Fruit fly (Drosophila melanogaster) whole organism, larva: ENCODE measurements around the gene Shab.

Source experiments
- noc ChIP-seq: fragments of 200-800 bp; sonication (Bioruptor generic); optimal IDR thresholded peaks from 3 replicates; lab custom pipeline; 2019; ENCODE audit warnings: missing biosample characterization, mild to moderate bottlenecking, missing genetic modification characterization, moderate library complexity

The Shab gene

DNA sequence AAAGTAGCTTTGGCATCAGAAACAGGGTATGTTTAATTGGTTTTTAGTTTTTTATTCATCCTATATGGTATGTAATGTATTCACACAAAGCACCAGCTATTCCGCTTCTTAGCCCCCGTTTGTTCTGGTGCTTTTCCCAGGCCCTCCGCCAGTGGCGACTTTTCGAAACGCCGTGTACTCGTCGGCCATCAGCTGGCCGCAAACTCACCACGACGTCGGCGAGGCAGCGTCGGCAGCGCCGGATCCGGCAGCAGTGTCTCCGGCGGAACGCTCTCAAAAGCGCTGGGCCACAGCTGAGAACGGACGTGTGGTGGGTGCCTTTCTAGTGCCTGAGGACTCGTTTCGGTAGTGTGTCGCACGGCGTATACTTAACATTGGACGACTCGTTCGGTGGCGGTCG is at the start of gene Shab:
Shab (plus strand) TSS at position 268 of the 400 bp plus-strand sequence.
- TF ChIP-seq noc (tag; lab: Kevin White, UChicago): no peak

DNA sequence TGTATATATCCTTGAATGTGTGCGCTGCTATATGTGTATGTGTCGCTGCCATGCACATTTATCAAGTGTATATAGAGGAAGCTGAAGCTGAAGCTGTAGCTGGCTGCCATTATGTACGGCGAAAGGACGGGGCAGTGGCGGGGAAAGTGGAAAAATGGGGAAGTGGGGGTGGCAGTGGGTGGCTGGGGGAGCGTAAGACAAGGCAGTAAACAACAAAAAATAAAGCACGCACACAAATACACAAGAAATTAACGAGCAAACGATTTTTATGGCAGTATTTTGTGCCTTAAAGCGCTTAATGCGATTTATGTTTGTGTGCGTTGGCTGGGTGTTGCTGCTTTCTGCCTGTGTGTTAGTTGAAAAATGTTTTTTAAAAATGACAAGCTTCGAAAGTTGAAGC is 49.2 kb upstream of the Shab start:
- TF ChIP-seq noc (tag; lab: Kevin White, UChicago): no peak

DNA sequence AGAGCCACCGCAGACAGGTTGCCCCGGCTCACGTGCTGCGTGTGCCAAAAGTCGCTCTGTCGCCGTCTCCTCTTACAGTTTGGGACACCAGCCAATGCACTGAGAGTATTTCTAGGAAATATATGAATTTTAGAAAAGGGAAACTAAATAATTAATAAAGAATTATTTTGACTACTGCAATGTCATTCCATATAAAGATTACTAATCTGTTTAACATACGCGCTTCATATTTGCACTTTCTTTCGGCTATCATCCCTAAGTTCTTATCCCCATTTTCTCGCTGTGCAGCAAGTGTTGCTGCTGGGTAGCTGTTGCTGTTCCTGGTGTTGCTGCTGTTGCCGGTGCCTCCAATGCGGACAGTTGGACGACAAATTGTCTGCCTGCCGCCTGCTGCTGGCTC is 47.6 kb upstream of the Shab start:
- TF ChIP-seq noc (tag; lab: Kevin White, UChicago): no peak

DNA sequence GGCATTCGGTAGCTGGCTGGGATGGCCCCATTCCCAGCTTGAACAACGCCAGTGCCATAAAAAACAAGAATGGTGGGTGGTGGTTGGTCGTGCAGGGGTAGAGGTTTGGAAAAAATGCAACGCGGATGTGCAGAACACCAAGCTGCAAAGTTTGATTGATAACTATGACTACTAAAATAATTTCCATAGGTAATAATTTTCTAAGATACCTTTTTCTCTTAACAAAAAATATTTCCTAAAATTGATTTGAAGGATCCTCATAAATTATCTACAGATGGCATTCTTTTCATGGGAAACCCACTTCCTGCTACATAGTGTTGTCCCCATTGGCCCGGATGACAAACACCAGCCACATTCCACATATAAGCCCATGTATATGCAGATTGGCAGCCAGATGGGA is 46.5 kb upstream of the Shab start:
- no peak for TF ChIP-seq noc (tag; lab: Kevin White, UChicago)

DNA sequence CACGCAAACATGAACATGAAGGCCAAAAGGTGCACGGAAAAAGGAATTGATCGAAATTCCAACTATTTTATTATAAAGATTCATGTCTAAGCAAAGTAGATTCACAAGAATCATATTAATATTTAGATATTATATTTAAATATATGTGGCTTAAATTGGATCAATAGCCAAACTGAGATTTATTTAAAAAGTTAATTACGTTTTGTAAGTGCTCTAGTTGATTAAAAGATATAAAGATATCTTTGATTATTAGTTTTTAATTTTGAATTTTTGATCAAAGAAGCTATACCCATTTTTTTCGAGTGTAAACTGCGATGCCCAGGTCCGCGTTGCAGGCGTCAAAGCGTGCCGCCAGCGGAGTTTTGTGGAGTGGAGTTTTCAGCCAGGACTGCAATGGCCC is 45.9 kb upstream of the Shab start:
- TF ChIP-seq noc (tag; lab: Kevin White, UChicago): no peak

DNA sequence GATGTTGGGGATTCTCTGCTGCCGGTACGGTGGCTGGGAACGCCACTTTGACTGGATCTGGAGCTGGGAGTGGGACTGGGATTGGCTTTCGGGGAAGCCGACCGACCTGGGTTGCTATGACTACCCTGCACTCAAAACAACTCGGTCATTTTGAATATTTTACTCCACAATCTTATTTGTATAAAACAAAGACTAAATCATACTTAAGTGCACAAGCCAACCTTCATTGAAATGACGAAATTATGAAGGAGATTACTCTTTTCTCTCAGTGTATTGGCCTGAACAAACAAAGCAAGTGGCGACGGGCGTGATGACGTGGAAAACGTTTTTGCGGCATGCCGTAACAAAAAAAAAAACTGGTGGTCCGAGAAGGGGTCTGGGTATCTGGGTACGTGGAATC is 43.9 kb upstream of the Shab start:
- TF ChIP-seq noc (tag; lab: Kevin White, UChicago): no peak

DNA sequence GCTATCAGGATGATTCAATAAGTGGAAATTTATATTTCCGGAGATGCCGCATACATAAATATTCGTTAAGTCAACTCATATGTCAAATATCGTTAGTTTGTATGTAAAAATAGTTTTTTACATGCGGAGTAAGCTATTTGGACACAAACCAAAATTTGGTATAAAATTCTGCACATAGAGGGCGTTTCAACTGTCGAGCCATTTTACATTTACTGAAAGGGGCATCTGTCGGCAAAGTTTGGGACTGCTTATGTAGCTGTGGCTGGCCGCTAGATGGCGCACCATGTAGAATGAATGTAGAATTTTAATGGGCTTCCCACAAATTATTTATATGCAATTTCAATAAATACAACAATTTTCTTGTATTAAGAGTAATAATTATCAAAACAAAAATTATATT is 43.0 kb upstream of the Shab start:
- no peak for TF ChIP-seq noc (tag; lab: Kevin White, UChicago)

DNA sequence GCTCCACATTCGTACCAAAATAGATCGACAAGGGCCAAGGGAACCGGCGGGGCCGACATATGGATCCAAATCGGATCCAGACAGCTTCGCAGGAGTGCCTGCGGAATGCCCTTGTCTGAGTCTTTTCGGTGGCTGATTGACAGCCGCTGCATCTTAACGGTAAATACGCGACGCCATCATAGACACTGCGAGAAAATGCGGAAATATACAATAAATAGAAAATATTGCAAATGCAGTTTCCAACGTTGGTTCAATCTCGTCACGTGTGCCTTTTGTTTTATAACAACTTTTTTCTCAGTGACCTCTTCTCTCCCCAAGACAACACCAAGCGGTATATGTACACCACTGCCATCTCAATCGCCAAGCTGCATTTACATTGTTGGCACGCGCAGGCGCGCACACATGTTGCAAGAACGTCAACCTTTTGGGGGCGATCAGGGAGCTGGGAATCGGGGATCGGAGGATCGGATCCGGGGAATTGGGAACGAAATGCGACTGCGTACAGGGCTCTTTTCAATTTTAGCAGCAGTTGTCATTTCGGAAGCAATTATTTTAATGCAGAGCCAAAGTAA is 42.0 kb upstream of the Shab start:
- TF ChIP-seq noc (tag; lab: Kevin White, UChicago): no peak

DNA sequence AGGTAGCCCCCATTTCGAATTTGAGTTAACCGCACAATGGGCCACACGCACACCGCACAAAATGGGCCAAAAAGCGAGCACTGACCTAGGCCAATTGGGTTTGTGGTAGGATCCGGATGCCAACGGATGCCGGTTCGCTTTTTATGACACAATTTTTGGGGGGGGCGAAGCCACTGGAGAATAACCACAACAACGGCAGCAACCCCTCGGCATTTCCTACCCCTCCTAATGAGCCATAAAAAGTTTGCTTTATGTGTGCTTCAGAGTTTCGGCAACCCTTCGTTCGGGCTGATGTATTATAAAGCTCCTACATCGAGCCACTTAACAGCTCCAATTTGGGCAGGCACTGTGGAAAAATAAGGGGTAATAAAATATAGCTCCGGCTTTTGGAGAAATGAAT is 40.2 kb upstream of the Shab start:
- no peak for TF ChIP-seq noc (tag; lab: Kevin White, UChicago)

DNA sequence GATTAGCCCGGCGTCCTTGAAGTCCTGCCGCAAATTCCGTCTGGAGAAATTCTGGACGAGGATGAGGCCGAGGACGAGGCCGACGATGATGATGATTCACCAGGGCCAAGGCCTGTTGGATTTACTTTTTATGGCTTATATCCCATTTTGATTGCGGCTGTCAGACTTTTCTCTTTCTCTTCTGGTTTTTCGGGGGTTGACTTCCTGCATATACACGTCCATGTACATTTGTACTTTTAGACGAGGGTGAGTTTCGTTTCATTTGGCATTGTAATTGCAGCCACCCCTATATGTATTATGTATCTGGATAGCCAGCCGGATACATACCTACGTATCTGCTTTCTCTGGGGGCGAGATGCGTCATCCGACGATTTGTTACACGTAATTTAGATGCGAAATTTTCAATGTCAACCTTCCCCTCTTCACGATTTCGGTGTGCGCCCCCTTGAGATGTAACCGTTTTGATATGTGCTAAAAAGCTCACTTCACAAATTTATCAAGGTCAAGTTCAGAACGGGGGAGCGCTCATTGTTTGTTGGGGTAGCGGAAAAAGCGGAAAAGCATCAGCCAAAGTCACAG is 39.3 kb upstream of the Shab start:
- no peak for TF ChIP-seq noc (tag; lab: Kevin White, UChicago)

DNA sequence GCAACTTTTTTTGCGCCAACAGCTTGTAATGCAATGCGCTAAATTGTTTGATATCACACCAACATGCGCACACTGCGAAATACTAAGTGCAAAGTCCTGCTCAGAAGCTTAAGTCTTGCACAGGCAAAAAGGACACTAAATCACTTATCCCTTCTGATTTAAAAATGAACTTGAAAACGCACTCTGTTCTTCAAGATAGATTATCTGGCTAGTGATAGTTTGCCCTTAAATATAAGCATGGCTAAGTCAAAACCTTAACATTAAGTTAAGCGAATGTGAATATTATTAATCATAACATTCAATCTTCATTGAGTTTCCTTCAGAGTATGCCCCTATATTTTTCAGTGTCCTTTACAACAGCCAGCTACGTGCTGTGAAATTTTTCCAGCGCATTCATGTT is 34.7 kb upstream of the Shab start:
- TF ChIP-seq noc (tag; lab: Kevin White, UChicago): no peak

DNA sequence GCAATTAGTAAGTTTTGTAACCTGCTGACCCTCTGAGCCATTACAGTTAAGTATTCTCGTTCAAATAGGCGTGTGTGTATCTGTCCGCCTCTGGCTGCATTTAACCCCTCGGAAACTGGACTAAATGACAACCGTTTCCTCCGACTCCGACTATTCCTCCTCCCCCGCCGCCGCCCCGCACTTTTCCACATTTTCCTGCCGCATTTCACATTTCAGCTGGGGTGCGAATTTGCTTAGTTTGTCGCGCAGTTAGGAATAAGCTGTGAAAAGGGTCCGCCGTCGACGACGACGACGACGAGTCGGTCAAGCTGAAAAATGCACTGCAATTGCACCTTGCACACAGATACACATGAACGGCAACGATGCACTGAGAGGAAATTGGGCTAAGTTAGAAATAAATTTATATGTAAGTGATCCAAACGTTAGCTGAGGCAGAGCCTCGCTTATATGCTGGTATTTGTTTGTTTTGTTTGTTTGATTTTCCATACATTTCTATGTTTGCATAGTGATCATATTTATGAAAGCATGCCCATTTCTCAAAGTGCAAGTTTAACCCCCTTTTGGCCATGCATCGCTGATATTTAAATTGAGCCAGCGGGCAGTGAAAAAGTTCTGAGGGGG is 32.8 kb upstream of the Shab start:
- TF ChIP-seq noc (tag; lab: Kevin White, UChicago): no peak

DNA sequence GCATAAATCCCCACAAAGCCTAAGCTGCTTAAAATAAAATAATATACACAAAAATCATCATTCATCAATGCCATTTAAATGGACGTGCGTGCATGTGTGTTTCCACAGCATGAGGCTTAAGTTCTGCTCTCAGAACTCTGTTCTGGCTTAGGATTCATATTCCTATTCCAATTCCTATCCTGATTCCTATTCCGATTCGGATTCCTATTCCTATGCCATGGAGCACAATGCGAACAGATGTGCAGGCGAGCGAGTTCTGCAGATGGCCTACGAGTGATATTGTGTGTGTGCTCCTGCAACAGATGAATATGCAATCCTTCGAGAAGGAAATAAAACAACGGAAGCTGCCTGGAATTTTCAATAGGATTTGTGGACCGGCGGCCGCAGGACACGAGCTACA is 30.4 kb upstream of the Shab start:
- no peak for TF ChIP-seq noc (tag; lab: Kevin White, UChicago)

DNA sequence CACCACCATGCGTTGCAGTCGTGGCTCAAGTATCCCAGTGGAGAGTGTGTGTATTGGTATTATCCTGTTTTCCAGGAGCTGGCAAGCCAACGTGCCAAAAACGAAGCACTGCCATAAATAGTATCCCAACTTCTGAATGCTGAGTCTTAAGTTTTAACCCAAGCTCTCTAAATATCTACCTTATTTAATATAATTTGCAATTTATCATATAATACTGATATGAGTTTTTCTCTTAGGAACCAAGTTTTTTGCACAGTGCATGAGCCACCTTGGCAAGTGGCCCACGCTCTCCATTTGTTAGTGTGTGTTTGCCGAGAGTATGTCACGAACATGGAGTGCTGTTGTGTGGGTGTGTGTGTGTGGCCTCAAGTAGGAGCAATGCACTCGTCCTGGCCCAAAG is 29.3 kb upstream of the Shab start:
- TF ChIP-seq noc (tag; lab: Kevin White, UChicago): no peak

DNA sequence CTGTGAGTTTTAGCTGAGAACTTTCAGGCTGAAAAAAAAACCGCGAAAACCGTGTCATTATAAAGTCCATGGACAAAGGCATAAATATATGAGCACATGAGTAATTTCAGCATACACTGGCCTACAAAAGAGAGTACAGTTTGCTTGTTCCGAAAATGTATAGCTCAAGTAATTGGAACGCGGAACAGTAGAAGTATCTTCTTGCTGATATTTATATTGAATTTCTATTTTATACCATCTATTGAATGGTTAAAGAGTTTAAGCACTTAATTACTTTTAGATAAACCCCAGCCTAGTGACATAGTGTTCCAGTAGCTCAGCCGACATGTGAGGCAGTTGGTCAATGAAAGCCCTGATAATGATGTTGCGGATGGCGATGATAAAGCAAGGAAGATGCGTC is 28.0 kb upstream of the Shab start:
- TF ChIP-seq noc (tag; lab: Kevin White, UChicago): no peak

DNA sequence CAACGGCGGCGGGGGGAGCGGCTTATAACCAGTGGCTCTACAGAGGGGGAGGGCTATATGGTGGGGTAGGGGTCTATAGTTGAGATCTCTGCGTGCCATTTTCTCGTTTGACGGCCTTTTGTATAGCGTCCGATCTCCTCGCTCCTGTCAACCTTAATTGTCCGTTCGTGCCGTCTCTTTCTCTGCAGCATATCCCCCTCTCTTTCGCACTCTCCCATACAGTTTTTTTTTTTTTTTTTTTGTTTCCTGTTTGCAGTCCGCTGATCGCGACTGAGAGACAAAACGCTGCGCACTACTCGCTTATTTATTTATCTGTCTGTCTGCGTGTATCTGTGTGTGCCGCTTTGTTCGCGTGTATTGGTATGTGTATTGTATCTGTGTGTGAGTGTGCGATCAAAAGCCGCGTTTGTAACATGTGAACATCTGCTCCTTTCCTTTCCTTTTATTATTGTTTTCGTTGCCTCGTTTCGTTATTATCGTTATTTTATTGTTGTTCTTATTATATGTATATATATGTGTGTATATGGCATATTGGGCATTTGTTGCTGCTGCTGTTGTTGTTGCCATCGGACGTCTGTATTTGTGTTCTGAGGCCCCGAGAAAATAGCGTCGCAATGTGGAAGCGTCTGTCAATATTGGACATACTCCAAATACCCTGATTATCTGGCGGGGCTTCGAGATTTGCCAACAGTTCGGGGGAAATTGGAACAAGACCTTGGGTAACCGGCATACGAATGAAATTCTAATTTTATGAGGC is 27.2 kb upstream of the Shab start:
- no peak for TF ChIP-seq noc (tag; lab: Kevin White, UChicago)
